Fruit fly (Drosophila melanogaster) whole organism, prepupa: ENCODE measurements around the gene mAcon1.

ENCODE experiments used
- Blimp-1 ChIP-seq: fragments of 200-800 bp; sonication (Bioruptor generic); optimal IDR thresholded peaks from 3 replicates; lab custom pipeline; 2017; ENCODE audit warnings: missing biosample characterization, missing genetic modification characterization, mild to moderate bottlenecking, moderate library complexity, missing genetic modification reagents
- CG10669 ChIP-seq: fragments of 200-800 bp; sonication (Bioruptor generic); optimal IDR thresholded peaks from 3 replicates; lab custom pipeline; 2018; ENCODE audit warnings: missing biosample characterization, mild to moderate bottlenecking, missing genetic modification characterization, moderate library complexity
- CG11294 ChIP-seq: fragments of 200-800 bp; sonication (Bioruptor generic); IDR thresholded peaks from 2 replicates; pipeline ENCODE4 v1.3.6; 2022; ENCODE audit warnings: missing biosample characterization, missing genetic modification characterization
- CG11762 ChIP-seq: fragments of 200-800 bp; sonication (Bioruptor generic); optimal IDR thresholded peaks from 3 replicates; lab custom pipeline; 2016; ENCODE audit warnings: missing biosample characterization, missing genetic modification characterization; ENCODE audit not compliant: insufficient read depth
- CG11902 ChIP-seq: fragments of 200-800 bp; sonication (Bioruptor generic); optimal IDR thresholded peaks from 3 replicates; lab custom pipeline; 2016; ENCODE audit warnings: missing biosample characterization, missing genetic modification characterization
- CG1621 ChIP-seq: fragments of 200-800 bp; sonication (Bioruptor generic); optimal IDR thresholded peaks from 3 replicates; lab custom pipeline; 2018; ENCODE audit warnings: missing biosample characterization, mild to moderate bottlenecking, missing genetic modification characterization
- CG16779 ChIP-seq: fragments of 200-800 bp; sonication (Bioruptor generic); optimal IDR thresholded peaks from 3 replicates; lab custom pipeline; 2017; ENCODE audit warnings: missing biosample characterization, mild to moderate bottlenecking, missing genetic modification characterization
- CG3032 ChIP-seq: fragments of 200-800 bp; optimal IDR thresholded peaks from 2 replicates; lab custom pipeline; 2019; ENCODE audit warnings: missing biosample characterization, mild to moderate bottlenecking, missing genetic modification characterization, moderate library complexity
- CG31627 ChIP-seq: fragments of 200-800 bp; sonication (Bioruptor generic); optimal IDR thresholded peaks from 3 replicates; lab custom pipeline; 2016; ENCODE audit warnings: missing biosample characterization, missing genetic modification characterization
- CG32006 ChIP-seq: fragments of 200-800 bp; sonication (Bioruptor generic); optimal IDR thresholded peaks from 3 replicates; lab custom pipeline; 2017; ENCODE audit warnings: missing biosample characterization, mild to moderate bottlenecking, missing genetic modification characterization
- CG34406 ChIP-seq: fragments of 200-800 bp; sonication (Bioruptor generic); optimal IDR thresholded peaks from 3 replicates; lab custom pipeline; 2016; ENCODE audit warnings: missing biosample characterization, missing genetic modification characterization
- CG3919 ChIP-seq: fragments of 200-800 bp; sonication (Bioruptor generic); optimal IDR thresholded peaks from 3 replicates; lab custom pipeline; 2016; ENCODE audit warnings: missing biosample characterization, missing genetic modification characterization
- CG4318 ChIP-seq: fragments of 200-800 bp; sonication (Bioruptor generic); optimal IDR thresholded peaks from 3 replicates; lab custom pipeline; 2017; ENCODE audit warnings: missing biosample characterization, mild to moderate bottlenecking, missing genetic modification characterization
- CG6276 ChIP-seq: fragments of 200-800 bp; sonication (Bioruptor generic); optimal IDR thresholded peaks from 2 replicates; lab custom pipeline; 2017; ENCODE audit warnings: missing biosample characterization, mild to moderate bottlenecking, missing genetic modification characterization
- CG6792 ChIP-seq: fragments of 200-800 bp; sonication (Bioruptor generic); optimal IDR thresholded peaks from 3 replicates; lab custom pipeline; 2016; ENCODE audit warnings: missing biosample characterization, missing genetic modification characterization
- CG6808 ChIP-seq: fragments of 200-800 bp; sonication (Bioruptor generic); optimal IDR thresholded peaks from 3 replicates; lab custom pipeline; 2017; ENCODE audit warnings: missing biosample characterization, missing genetic modification characterization, mild to moderate bottlenecking, moderate library complexity, missing genetic modification reagents
- CG8119 ChIP-seq: fragments of 200-800 bp; sonication (Bioruptor generic); IDR thresholded peaks from 3 replicates; pipeline ENCODE4 v1.3.6; 2022; ENCODE audit warnings: missing biosample characterization, missing genetic modification characterization
- CG8319 ChIP-seq: fragments of 200-800 bp; sonication (Bioruptor generic); optimal IDR thresholded peaks from 3 replicates; lab custom pipeline; 2016; ENCODE audit warnings: missing biosample characterization, missing genetic modification characterization
- CG8632 ChIP-seq: fragments of 200-800 bp; sonication (Bioruptor generic); optimal IDR thresholded peaks from 3 replicates; lab custom pipeline; 2016; ENCODE audit warnings: missing biosample characterization, missing genetic modification characterization
- Eip75B ChIP-seq: fragments of 200-800 bp; sonication (Bioruptor generic); optimal IDR thresholded peaks from 3 replicates; lab custom pipeline; 2016; ENCODE audit warnings: missing biosample characterization, missing genetic modification characterization
- Eip78C ChIP-seq: fragments of 200-800 bp; sonication (Bioruptor generic); peaks from one replicate; lab custom pipeline; 2016; ENCODE audit warnings: missing biosample characterization, missing genetic modification characterization
- Ets21C ChIP-seq: fragments of 200-800 bp; sonication (Bioruptor generic); optimal IDR thresholded peaks from 3 replicates; lab custom pipeline; 2016; ENCODE audit warnings: missing biosample characterization, missing genetic modification characterization
- Gug ChIP-seq: fragments of 200-800 bp; sonication (Bioruptor generic); IDR thresholded peaks from 2 replicates; pipeline ENCODE4 v1.3.6; 2022; ENCODE audit warnings: missing biosample characterization, missing genetic modification characterization
- Hr39 ChIP-seq: fragments of 200-800 bp; sonication (Bioruptor generic); optimal IDR thresholded peaks from 2 replicates; lab custom pipeline; 2016; ENCODE audit warnings: missing biosample characterization, missing genetic modification characterization
- Hr4 ChIP-seq: fragments of 200-800 bp; sonication (Bioruptor generic); optimal IDR thresholded peaks from 3 replicates; lab custom pipeline; 2016; ENCODE audit warnings: missing biosample characterization, missing genetic modification characterization
- Lpt ChIP-seq: fragments of 200-800 bp; sonication (Bioruptor generic); optimal IDR thresholded peaks from 3 replicates; lab custom pipeline; 2016; ENCODE audit warnings: missing biosample characterization, missing genetic modification characterization
- Met ChIP-seq: fragments of 200-800 bp; sonication (Bioruptor generic); optimal IDR thresholded peaks from 3 replicates; lab custom pipeline; 2016; ENCODE audit warnings: missing biosample characterization, missing genetic modification characterization
- Smox ChIP-seq: fragments of 200-800 bp; sonication (Bioruptor generic); optimal IDR thresholded peaks from 3 replicates; lab custom pipeline; 2016; ENCODE audit warnings: missing biosample characterization, missing genetic modification characterization
- Sox102F ChIP-seq: fragments of 200-800 bp; sonication (Bioruptor generic); optimal IDR thresholded peaks from 2 replicates; lab custom pipeline; 2016; ENCODE audit warnings: missing biosample characterization, mild to moderate bottlenecking, missing genetic modification characterization
- Sox14 ChIP-seq: fragments of 200-800 bp; sonication (Bioruptor generic); optimal IDR thresholded peaks from 3 replicates; lab custom pipeline; 2016; ENCODE audit warnings: missing biosample characterization, missing genetic modification characterization
- Sox15 ChIP-seq: fragments of 200-800 bp; sonication (Bioruptor generic); optimal IDR thresholded peaks from 3 replicates; lab custom pipeline; 2016; ENCODE audit warnings: missing biosample characterization, missing genetic modification characterization
- achi ChIP-seq: fragments of 200-800 bp; sonication (Bioruptor generic); optimal IDR thresholded peaks from 3 replicates; lab custom pipeline; 2016; ENCODE audit warnings: missing biosample characterization, missing genetic modification characterization
- acj6 ChIP-seq: fragments of 200-800 bp; sonication (Bioruptor generic); optimal IDR thresholded peaks from 3 replicates; lab custom pipeline; 2016; ENCODE audit warnings: missing biosample characterization, missing genetic modification characterization
- cyc ChIP-seq: fragments of 200-800 bp; sonication (Bioruptor generic); optimal IDR thresholded peaks from 3 replicates; lab custom pipeline; 2016; ENCODE audit warnings: missing biosample characterization, missing genetic modification characterization
- dac ChIP-seq: fragments of 200-800 bp; sonication (Bioruptor generic); optimal IDR thresholded peaks from 2 replicates; lab custom pipeline; 2017; ENCODE audit warnings: missing biosample characterization, mild to moderate bottlenecking, missing genetic modification characterization
- dsx ChIP-seq: fragments of 200-800 bp; optimal IDR thresholded peaks from 3 replicates; lab custom pipeline; 2019; ENCODE audit warnings: missing biosample characterization, mild to moderate bottlenecking, missing genetic modification characterization, moderate library complexity; ENCODE audit not compliant: poor library complexity, severe bottlenecking
- eg ChIP-seq: fragments of 200-800 bp; sonication (Bioruptor generic); IDR thresholded peaks from 3 replicates; pipeline ENCODE4 v1.3.6; 2022; ENCODE audit warnings: missing biosample characterization, missing genetic modification characterization
- esn ChIP-seq: fragments of 200-800 bp; sonication (Bioruptor generic); optimal IDR thresholded peaks from 2 replicates; lab custom pipeline; 2016; ENCODE audit warnings: missing biosample characterization, mild to moderate bottlenecking, missing genetic modification characterization, moderate library complexity
- fd59A ChIP-seq: fragments of 200-800 bp; sonication (Bioruptor generic); optimal IDR thresholded peaks from 2 replicates; lab custom pipeline; 2017; ENCODE audit warnings: missing biosample characterization, mild to moderate bottlenecking, missing genetic modification characterization, missing genetic modification reagents
- fd85E ChIP-seq: fragments of 200-800 bp; sonication (Bioruptor generic); optimal IDR thresholded peaks from 3 replicates; lab custom pipeline; 2016; ENCODE audit warnings: missing biosample characterization, missing genetic modification characterization
- fkh ChIP-seq: fragments of 200-800 bp; sonication (Bioruptor generic); optimal IDR thresholded peaks from 3 replicates; lab custom pipeline; 2017; ENCODE audit warnings: missing biosample characterization, mild to moderate bottlenecking, missing genetic modification characterization, moderate library complexity
- lz ChIP-seq: fragments of 200-800 bp; sonication (Bioruptor generic); optimal IDR thresholded peaks from 3 replicates; lab custom pipeline; 2016; ENCODE audit warnings: missing biosample characterization, missing genetic modification characterization
- pdm3 ChIP-seq: fragments of 200-800 bp; sonication (Bioruptor generic); optimal IDR thresholded peaks from 3 replicates; lab custom pipeline; 2016; ENCODE audit warnings: missing biosample characterization, missing genetic modification characterization
- salr ChIP-seq, 2 experiments: fragments of 200-800 bp; sonication (Bioruptor generic); optimal IDR thresholded peaks; 3 replicates each; lab custom pipeline; 2016 to 2018; ENCODE audit warnings: missing biosample characterization in 2 of 2, missing genetic modification characterization in 2 of 2, mild to moderate bottlenecking in 1 of 2
- ss ChIP-seq, 2 experiments: fragments of 200-800 bp; sonication (Bioruptor generic); optimal IDR thresholded peaks; 2 replicates in 1 of 2; 3 replicates in 1 of 2; lab custom pipeline; 2017 to 2018; ENCODE audit warnings: mild to moderate bottlenecking in 2 of 2, missing biosample characterization in 2 of 2, missing genetic modification characterization in 2 of 2, moderate library complexity in 1 of 2
- topi ChIP-seq: fragments of 200-800 bp; sonication (Bioruptor generic); optimal IDR thresholded peaks from 3 replicates; lab custom pipeline; 2016; ENCODE audit warnings: missing biosample characterization, missing genetic modification characterization
- vri ChIP-seq: fragments of 200-800 bp; sonication (Bioruptor generic); optimal IDR thresholded peaks from 3 replicates; lab custom pipeline; 2016; ENCODE audit warnings: missing biosample characterization, mild to moderate bottlenecking, missing genetic modification characterization

Gene mAcon1

dm6 chr2L:21189273-21189781 lies 21.0 kb downstream of the mAcon1 start:
- TF ChIP-seq Gug = no peak
- TF ChIP-seq CG4318 (GFP tag; lab: Kevin White, UChicago) = no peak
- TF ChIP-seq fkh = peak; percentile 50
- TF ChIP-seq CG32006 (GFP tag; lab: Kevin White, UChicago) = no peak

- TF ChIP-seq vri (GFP tag; lab: Kevin White, UChicago) (no peak), CG16779 (tag; lab: Kevin White, UChicago) (no peak), acj6 (GFP tag; lab: Kevin White, UChicago) (no peak), Gug (no peak)
These were observed 27.0 kb downstream of the mAcon1 start for dm6 chr2L:21195331-21195730.

- TF ChIP-seq CG11902 (GFP tag; lab: Kevin White, UChicago) = no peak
- TF ChIP-seq cyc (GFP tag; lab: Kevin White, UChicago) = no peak
- no peak for TF ChIP-seq CG8632 (GFP tag; lab: Kevin White, UChicago)
- TF ChIP-seq CG1621 (tag; lab: Kevin White, UChicago) = no peak
- TF ChIP-seq Gug = peak; percentile 30; the same call in 1 of the 2 replicates
- TF ChIP-seq dac (GFP tag; lab: Kevin White, UChicago) = no peak
- TF ChIP-seq Hr4 (GFP tag; lab: Kevin White, UChicago) = peak; percentile 53
- peak; percentile 34 for TF ChIP-seq pdm3
- no peak for TF ChIP-seq salr (GFP tag; optimal IDR thresholded peaks at IDR 0.05; lab: Kevin White, UChicago)
- 0 out of 3 replicates have a peak, but pooled peaks have one; percentile 18 for TF ChIP-seq eg (GFP tag; lab: Robert Waterston, UW)
- no peak for TF ChIP-seq fd59A (GFP tag; lab: Kevin White, UChicago)
- no peak for TF ChIP-seq CG8319
- no peak for TF ChIP-seq CG10669 (GFP tag; lab: Kevin White, UChicago)
- TF ChIP-seq CG6808 = no peak
- TF ChIP-seq Hr39 (GFP tag; lab: Kevin White, UChicago) = peak; percentile 65
- TF ChIP-seq Sox15 (GFP tag; lab: Kevin White, UChicago) = no peak
- no peak for TF ChIP-seq Eip75B
- TF ChIP-seq CG31627 (GFP tag; lab: Kevin White, UChicago) = no peak
- TF ChIP-seq lz (GFP tag; lab: Kevin White, UChicago) = no peak
- TF ChIP-seq Met = peak; percentile 23
- TF ChIP-seq topi (GFP tag; lab: Kevin White, UChicago) = peak; percentile 25
- no peak for TF ChIP-seq CG11762 (GFP tag; lab: Kevin White, UChicago)
- peak; percentile 73 for TF ChIP-seq CG32006 (GFP tag; lab: Kevin White, UChicago)
- TF ChIP-seq Smox (GFP tag; lab: Kevin White, UChicago) = peak; percentile 26
- TF ChIP-seq dsx (GFP tag; lab: Kevin White, UChicago) = no peak
- no peak for TF ChIP-seq CG34406 (GFP tag; lab: Kevin White, UChicago)
- no peak for TF ChIP-seq fd85E (GFP tag; lab: Kevin White, UChicago)
- TF ChIP-seq ss (GFP tag; optimal IDR thresholded peaks at IDR 0.05; lab: Kevin White, UChicago) = no peak
- TF ChIP-seq Lpt (GFP tag; lab: Kevin White, UChicago) = no peak
- TF ChIP-seq Ets21C (GFP tag; lab: Kevin White, UChicago) = no peak
- TF ChIP-seq esn = peak; percentile 25
- TF ChIP-seq CG6276 (GFP tag; lab: Kevin White, UChicago) = peak; percentile 18
- TF ChIP-seq CG8119 (GFP tag; lab: Robert Waterston, UW) = no peak; the same call in 2 of the 3 replicates
- no peak for TF ChIP-seq CG16779 (tag; lab: Kevin White, UChicago)
- peak; percentile 75 for TF ChIP-seq Eip78C (GFP tag; lab: Kevin White, UChicago)
- TF ChIP-seq CG11294 = no peak
- TF ChIP-seq vri (GFP tag; lab: Kevin White, UChicago) = no peak
- no peak for TF ChIP-seq Sox102F (GFP tag; lab: Kevin White, UChicago)
- no peak for TF ChIP-seq CG6792 (GFP tag; lab: Kevin White, UChicago)
- TF ChIP-seq CG3919 (GFP tag; lab: Kevin White, UChicago) = peak; percentile 37
- peak; percentile 29 for TF ChIP-seq fkh
- peak; percentile 33 for TF ChIP-seq achi
- TF ChIP-seq Sox14 (GFP tag; lab: Kevin White, UChicago) = peak; percentile 18
- no peak for TF ChIP-seq Blimp-1 (GFP tag; lab: Kevin White, UChicago)
- TF ChIP-seq CG3032 (tag; lab: Kevin White, UChicago) = peak; percentile 31
These were observed 28.1 kb downstream of the mAcon1 start for dm6 chr2L:21196511-21196910.
